Fruit fly (Drosophila melanogaster): ENCODE data around the gene CG9399.

CG9399 gene

DNA sequence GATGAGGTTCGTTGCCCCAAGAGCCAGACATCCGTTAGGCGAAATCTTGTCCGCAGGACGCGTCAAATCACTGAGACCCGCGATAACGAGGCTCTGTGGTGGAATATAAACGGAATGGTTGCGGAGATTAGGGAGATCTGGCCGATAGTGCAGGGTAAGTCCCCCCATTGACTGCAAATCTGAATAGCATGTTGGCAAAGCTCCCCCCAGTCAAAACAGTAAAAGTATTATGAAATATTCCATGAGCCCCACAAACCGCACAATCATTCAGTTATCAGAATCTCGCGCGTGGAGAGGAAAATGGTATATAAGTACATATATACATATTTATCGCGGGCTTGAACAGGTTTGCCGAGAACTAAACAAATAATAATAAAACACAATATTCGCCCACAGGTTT is 3.4 kb downstream of the CG9399 start:
- TF ChIP-seq CG7101 (tag; optimal IDR thresholded peaks at IDR 0.05) = no peak
- TF ChIP-seq bab1 (GFP tag; optimal IDR thresholded peaks at IDR 0.05) = no peak
- TF ChIP-seq CG1620 (GFP tag; optimal IDR thresholded peaks at IDR 0.05) = no peak
- TF ChIP-seq toe (GFP tag; optimal IDR thresholded peaks at IDR 0.05) = no peak
- no peak for TF ChIP-seq Clk (GFP tag; optimal IDR thresholded peaks at IDR 0.05)
- TF ChIP-seq kay (GFP tag; ENCODE audit: borderline replicate concordance) = no peak
- TF ChIP-seq ovo (GFP tag; optimal IDR thresholded peaks at IDR 0.05) = no peak
- no peak for TF ChIP-seq CG7045 (GFP tag; optimal IDR thresholded peaks at IDR 0.05)
- TF ChIP-seq CG11617 (GFP tag; optimal IDR thresholded peaks at IDR 0.05) = no peak
- no peak for TF ChIP-seq Crg-1 (GFP tag; optimal IDR thresholded peaks at IDR 0.05)
- no peak for TF ChIP-seq tj (GFP tag; optimal IDR thresholded peaks at IDR 0.05)
- TF ChIP-seq cnc (optimal IDR thresholded peaks at IDR 0.05) = peak in 1 of 2 experiments; percentile 78
- TF ChIP-seq CG14711 (tag; optimal IDR thresholded peaks at IDR 0.05) = no peak
- no peak for TF ChIP-seq pad (GFP tag; optimal IDR thresholded peaks at IDR 0.05)
- no peak for TF ChIP-seq CG5204 (GFP tag; optimal IDR thresholded peaks at IDR 0.05)
- TF ChIP-seq Hr96 (GFP tag; optimal IDR thresholded peaks at IDR 0.05) = no peak
- peak; percentile 30 for TF ChIP-seq Mnt (GFP tag; optimal IDR thresholded peaks at IDR 0.05)
- peak; percentile 10 for TF ChIP-seq CG33017 (tag; optimal IDR thresholded peaks at IDR 0.05)
- peak; percentile 94 for TF ChIP-seq cic (GFP tag; optimal IDR thresholded peaks at IDR 0.05)
- peak; percentile 13 for TF ChIP-seq CG12768 (GFP tag; optimal IDR thresholded peaks at IDR 0.05)

DNA sequence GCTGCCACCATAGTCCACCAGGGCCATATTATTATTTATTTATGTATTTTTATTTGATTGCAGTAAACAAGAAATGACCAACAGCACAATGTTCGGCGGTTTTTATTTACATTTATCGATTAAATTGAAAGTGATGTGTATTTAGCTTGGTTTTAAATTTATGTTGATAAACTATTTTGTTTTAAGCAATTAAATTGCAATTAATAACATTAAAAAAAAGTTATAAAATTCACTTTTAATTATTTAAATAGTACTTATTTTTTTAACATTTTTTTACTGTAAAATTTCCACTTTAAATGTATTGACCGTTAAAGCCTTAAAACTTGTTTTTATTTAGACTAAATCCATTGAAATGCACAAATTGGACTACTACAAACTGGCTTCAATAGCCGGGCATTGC is 3.9 kb downstream of the CG9399 start, which contains the start of gene CG16790:
TSS of gene CG16790 (minus strand) at position 101 of the 400 bp plus-strand sequence.
- TF ChIP-seq cic (GFP tag; optimal IDR thresholded peaks at IDR 0.05) (no peak), tj (GFP tag; optimal IDR thresholded peaks at IDR 0.05) (no peak), toe (GFP tag; optimal IDR thresholded peaks at IDR 0.05) (no peak), Mnt (GFP tag; optimal IDR thresholded peaks at IDR 0.05) (no peak), CG33017 (tag; optimal IDR thresholded peaks at IDR 0.05) (no peak), CG5204 (GFP tag; optimal IDR thresholded peaks at IDR 0.05) (no peak), CG7101 (tag; optimal IDR thresholded peaks at IDR 0.05) (no peak), cnc (optimal IDR thresholded peaks at IDR 0.05) (no peak), ovo (GFP tag; optimal IDR thresholded peaks at IDR 0.05) (no peak), CG12768 (GFP tag; optimal IDR thresholded peaks at IDR 0.05) (no peak), Hr96 (GFP tag; optimal IDR thresholded peaks at IDR 0.05) (no peak)

DNA sequence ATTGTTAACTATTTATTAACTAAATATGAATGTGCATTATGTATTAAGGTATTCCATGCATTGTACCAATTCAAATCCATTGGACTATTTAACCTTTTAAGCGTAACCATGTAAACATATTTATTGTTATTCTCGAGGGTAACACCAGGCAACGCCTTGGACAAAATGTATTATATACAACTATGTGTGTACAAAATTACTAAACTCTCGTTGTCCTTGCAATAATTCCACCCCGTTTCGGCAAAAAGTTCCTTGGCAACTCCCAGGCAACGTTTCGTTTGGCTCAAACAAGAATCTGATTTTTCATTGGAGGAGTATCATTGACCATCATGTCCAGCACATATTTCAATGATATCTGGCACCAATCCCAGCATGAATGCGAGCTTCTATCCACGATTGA is 8.1 kb downstream of the CG9399 start, which contains the start of gene CG16789:
TSS of gene CG16789 (plus strand) at position 301 of the 400 bp plus-strand sequence.
- TF ChIP-seq CG11617 (GFP tag; optimal IDR thresholded peaks at IDR 0.05) = no peak
- no peak for TF ChIP-seq CG14711 (tag; optimal IDR thresholded peaks at IDR 0.05)
- no peak for TF ChIP-seq pad (GFP tag; optimal IDR thresholded peaks at IDR 0.05)
- TF ChIP-seq CG12768 (GFP tag; optimal IDR thresholded peaks at IDR 0.05) = no peak
- TF ChIP-seq CG5204 (GFP tag; optimal IDR thresholded peaks at IDR 0.05) = no peak
- TF ChIP-seq bab1 (GFP tag; optimal IDR thresholded peaks at IDR 0.05) = no peak
- no peak for TF ChIP-seq tj (GFP tag; optimal IDR thresholded peaks at IDR 0.05)
- TF ChIP-seq CG1620 (GFP tag; optimal IDR thresholded peaks at IDR 0.05) = no peak
- no peak for TF ChIP-seq Hr96 (GFP tag; optimal IDR thresholded peaks at IDR 0.05)
- TF ChIP-seq cnc (optimal IDR thresholded peaks at IDR 0.05) = no peak
- no peak for TF ChIP-seq Crg-1 (GFP tag; optimal IDR thresholded peaks at IDR 0.05)

DNA sequence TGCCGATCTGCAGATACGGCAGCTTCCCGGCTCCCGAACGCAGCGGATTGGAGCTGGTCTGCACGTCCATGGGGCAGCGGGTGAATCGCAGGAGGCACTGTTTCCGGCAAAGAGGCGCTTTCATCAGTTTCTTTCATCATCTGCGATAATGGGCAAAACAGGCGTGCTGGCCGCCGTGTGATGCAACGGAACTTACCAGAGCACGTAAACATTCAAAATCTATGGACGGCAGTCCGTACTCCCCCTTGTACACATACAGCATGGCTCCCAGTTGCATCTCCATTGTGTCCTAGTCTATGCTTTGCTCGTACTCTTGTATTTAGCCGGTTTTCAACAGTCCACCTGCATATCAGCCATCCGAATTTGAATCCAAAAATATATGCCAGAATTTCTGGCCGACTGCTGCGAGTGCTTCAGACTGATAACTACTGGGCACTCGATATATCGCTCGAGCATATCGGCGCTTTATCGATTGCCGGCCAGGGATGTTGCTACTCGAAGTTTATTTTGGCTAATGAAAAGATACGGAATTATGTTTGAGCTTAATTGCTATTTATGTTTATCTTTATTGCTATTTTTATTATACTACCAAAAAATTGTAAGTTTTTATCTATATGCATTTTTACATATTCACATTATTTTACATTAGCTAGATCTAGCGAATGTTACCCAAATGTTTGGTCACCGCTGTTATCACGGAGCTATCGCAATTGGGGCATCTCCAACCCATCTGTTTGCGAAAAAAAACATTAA is 10.6 kb downstream of the CG9399 start, which contains the start of the genes CG9393 and Vps45:
TSS of gene CG9393 (minus strand) at position 434 of the 753 bp plus-strand sequence.
TSS of gene Vps45 (plus strand) at position 685 of the 753 bp plus-strand sequence.
- TF ChIP-seq CG12768 (GFP tag; optimal IDR thresholded peaks at IDR 0.05) (peak; percentile 32), kay (GFP tag; ENCODE audit: borderline replicate concordance) (no peak), CG7045 (GFP tag; optimal IDR thresholded peaks at IDR 0.05) (peak; percentile 28), toe (GFP tag; optimal IDR thresholded peaks at IDR 0.05) (no peak), CG33017 (tag; optimal IDR thresholded peaks at IDR 0.05) (peak; percentile 27), CG7101 (tag; optimal IDR thresholded peaks at IDR 0.05) (peak; percentile 63), pad (GFP tag; optimal IDR thresholded peaks at IDR 0.05) (no peak), Hr96 (GFP tag; optimal IDR thresholded peaks at IDR 0.05) (no peak), CG11617 (GFP tag; optimal IDR thresholded peaks at IDR 0.05) (peak; percentile 70), Mnt (GFP tag; optimal IDR thresholded peaks at IDR 0.05) (peak; percentile 82), CG14711 (tag; optimal IDR thresholded peaks at IDR 0.05) (peak; percentile 74), Clk (GFP tag; optimal IDR thresholded peaks at IDR 0.05) (no peak), tj (GFP tag; optimal IDR thresholded peaks at IDR 0.05) (peak; percentile 26), ovo (GFP tag; optimal IDR thresholded peaks at IDR 0.05) (peak; percentile 56), CG5204 (GFP tag; optimal IDR thresholded peaks at IDR 0.05) (no peak), Crg-1 (GFP tag; optimal IDR thresholded peaks at IDR 0.05) (peak; percentile 37), cic (GFP tag; optimal IDR thresholded peaks at IDR 0.05) (no peak), bab1 (GFP tag; optimal IDR thresholded peaks at IDR 0.05) (peak; percentile 57), CG1620 (GFP tag; optimal IDR thresholded peaks at IDR 0.05) (peak; percentile 75)

DNA sequence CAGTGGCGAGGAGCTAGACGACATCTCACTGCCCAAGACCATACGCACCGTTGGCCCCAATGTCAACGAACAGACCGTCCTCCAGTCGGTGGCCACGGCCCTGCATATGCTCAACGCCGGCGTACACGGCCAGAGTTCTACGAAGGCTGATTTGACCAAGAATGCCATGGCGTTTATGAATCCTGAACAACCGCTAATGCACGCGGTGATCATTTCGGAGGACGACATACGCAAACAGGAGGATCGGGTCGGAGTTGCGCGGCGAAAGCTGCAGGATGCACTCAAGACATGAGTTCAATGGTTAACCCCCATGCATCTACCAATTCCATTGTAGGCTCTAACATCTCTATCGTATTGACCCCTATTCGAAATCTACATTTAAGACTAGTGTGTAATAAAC is 12.9 kb downstream of the CG9399 start:
- TF ChIP-seq CG14711 (tag; optimal IDR thresholded peaks at IDR 0.05) (no peak), cic (GFP tag; optimal IDR thresholded peaks at IDR 0.05) (no peak), pad (GFP tag; optimal IDR thresholded peaks at IDR 0.05) (no peak), Crg-1 (GFP tag; optimal IDR thresholded peaks at IDR 0.05) (no peak), CG7101 (tag; optimal IDR thresholded peaks at IDR 0.05) (no peak), bab1 (GFP tag; optimal IDR thresholded peaks at IDR 0.05) (no peak), CG12768 (GFP tag; optimal IDR thresholded peaks at IDR 0.05) (no peak), cnc (optimal IDR thresholded peaks at IDR 0.05) (no peak), Clk (GFP tag; optimal IDR thresholded peaks at IDR 0.05) (no peak), CG7045 (GFP tag; optimal IDR thresholded peaks at IDR 0.05) (no peak), CG5204 (GFP tag; optimal IDR thresholded peaks at IDR 0.05) (no peak), tj (GFP tag; optimal IDR thresholded peaks at IDR 0.05) (no peak), CG1620 (GFP tag; optimal IDR thresholded peaks at IDR 0.05) (no peak), CG11617 (GFP tag; optimal IDR thresholded peaks at IDR 0.05) (no peak), toe (GFP tag; optimal IDR thresholded peaks at IDR 0.05) (no peak), Mnt (GFP tag; optimal IDR thresholded peaks at IDR 0.05) (no peak)
